Worm (Caenorhabditis elegans): ENCODE data around the gene C05E4.12.

C05E4.12 gene

DNA sequence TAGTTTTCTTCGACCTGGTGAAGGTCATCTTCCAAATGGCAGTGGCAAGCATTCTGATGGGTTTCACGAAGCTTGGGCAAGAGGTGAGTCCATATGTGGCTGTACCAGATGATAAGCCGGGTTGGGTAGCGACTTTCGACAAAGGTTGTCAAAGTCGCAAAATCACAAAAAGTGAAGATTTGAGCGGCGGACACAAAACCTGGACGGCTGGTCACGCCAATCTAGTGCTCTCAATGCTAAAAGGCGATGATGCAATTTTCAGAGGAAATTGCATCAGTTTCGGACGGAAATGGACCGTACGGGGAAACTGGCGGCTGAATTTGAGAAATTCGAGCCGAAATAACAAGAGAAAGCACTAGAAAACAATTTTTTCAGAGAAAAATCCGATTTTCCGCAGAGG is 35.5 kb upstream of the C05E4.12 start:
- TF ChIP-seq tbx-11 (GFP tag; IDR thresholded peaks at IDR 0.05), result no peak
- no peak for TF ChIP-seq ets-7 (tag; optimal IDR thresholded peaks at IDR 0.05)
- no peak for TF ChIP-seq ceh-13 (GFP tag; optimal IDR thresholded peaks at IDR 0.05)
- TF ChIP-seq sea-1 (GFP tag; conservative IDR thresholded peaks at IDR 0.05), result no peak
- TF ChIP-seq aly-1 (tag; optimal IDR thresholded peaks at IDR 0.05), result no peak
- no peak for TF ChIP-seq hmbx-1 (tag; optimal IDR thresholded peaks at IDR 0.05)
- TF ChIP-seq hmg-4 (GFP tag; optimal IDR thresholded peaks at IDR 0.05), result no peak

DNA sequence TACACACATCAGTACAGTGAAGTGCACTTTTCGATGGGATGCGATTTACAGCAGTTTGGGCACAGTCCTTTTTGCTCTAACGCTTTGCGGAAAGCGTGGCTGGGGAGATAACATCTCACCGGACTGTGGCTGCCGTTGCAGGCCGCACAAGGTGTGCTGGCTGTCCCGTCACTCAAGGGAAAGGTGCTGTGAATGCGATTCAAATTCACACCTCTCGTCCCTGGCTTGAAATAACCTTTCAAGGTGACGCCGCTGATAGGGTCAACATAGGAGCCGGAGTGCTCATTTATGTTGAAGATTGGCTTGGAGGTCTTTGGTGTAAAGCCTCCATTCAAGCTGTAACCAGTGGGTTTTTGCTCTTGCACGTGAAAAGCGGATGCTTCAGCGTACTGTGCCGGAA is 32.3 kb upstream of the C05E4.12 start:
- TF ChIP-seq tra-4 (tag; optimal IDR thresholded peaks at IDR 0.05), result no peak
- no peak for TF ChIP-seq ceh-36 (tag; optimal IDR thresholded peaks at IDR 0.05)
- TF ChIP-seq scrt-1 (GFP tag; IDR thresholded peaks at IDR 0.05), result no peak
- TF ChIP-seq ets-7 (tag; optimal IDR thresholded peaks at IDR 0.05), result no peak
- no peak for TF ChIP-seq hnd-1 (tag; optimal IDR thresholded peaks at IDR 0.05)

DNA sequence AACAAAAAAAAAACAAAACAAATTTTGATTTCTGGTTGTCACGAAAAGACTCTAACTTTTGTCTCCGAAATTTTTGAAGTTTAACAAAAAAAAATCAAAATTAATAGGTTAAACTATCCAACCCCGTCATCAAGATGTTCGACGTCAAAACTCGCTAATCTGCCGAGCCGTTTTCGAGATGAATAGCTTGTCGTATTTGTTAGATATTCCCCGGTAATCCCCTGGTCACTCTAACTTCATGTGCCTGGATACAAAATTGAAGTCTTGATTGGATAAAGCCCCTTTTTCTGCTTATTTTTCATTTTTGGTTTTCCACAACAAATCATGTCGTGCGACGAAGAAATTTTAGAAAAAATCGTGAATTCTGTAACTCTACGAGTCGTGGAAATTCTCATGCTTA is 20.6 kb upstream of the C05E4.12 start, which contains the start of gene srab-16:
Gene srab-16, plus strand, starts transcription at position 301 of the 400 bp plus-strand sequence.
- no peak for TF ChIP-seq scrt-1 (GFP tag; IDR thresholded peaks at IDR 0.05)
- no peak for TF ChIP-seq aly-1 (tag; optimal IDR thresholded peaks at IDR 0.05)
- no peak for TF ChIP-seq hmbx-1 (tag; optimal IDR thresholded peaks at IDR 0.05)
- no peak for TF ChIP-seq hnd-1 (tag; optimal IDR thresholded peaks at IDR 0.05)

DNA sequence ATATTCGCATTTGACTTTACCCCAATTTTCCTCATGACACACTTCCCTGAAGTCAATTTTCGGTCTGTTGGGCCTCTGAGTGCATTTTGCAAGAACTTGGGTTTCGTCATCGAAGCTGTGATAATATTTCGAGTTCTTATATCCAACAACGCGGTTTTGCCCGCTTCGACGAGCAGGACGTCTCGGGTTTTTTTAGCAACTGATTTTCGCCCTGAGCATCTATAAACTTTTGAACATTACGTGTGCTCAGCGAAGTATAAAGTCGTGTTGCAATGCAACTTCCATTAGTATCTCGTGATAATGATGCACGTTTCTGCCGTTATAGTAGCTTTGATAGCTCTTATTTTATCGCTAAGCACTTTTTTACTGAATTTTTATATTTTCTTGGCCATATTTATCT is 18.2 kb upstream of the C05E4.12 start, which contains the start of gene srbc-60:
Gene srbc-60, plus strand, starts transcription at position 301 of the 400 bp plus-strand sequence.
- no peak for TF ChIP-seq F13C5.2 (tag; optimal IDR thresholded peaks at IDR 0.05)
- no peak for TF ChIP-seq ceh-36 (tag; optimal IDR thresholded peaks at IDR 0.05)
- TF ChIP-seq scrt-1 (GFP tag; IDR thresholded peaks at IDR 0.05), result no peak
- TF ChIP-seq pes-1 (GFP tag; IDR thresholded peaks at IDR 0.05), result no peak
- TF ChIP-seq hmbx-1 (tag; optimal IDR thresholded peaks at IDR 0.05), result no peak
- no peak for TF ChIP-seq tbx-37 (GFP tag; conservative IDR thresholded peaks at IDR 0.05)
- no peak for TF ChIP-seq ama-1 (optimal IDR thresholded peaks at IDR 0.05)
- TF ChIP-seq ceh-13 (GFP tag; optimal IDR thresholded peaks at IDR 0.05), result no peak
- no peak for TF ChIP-seq hnd-1 (tag; optimal IDR thresholded peaks at IDR 0.05)
- TF ChIP-seq tbx-11 (GFP tag; IDR thresholded peaks at IDR 0.05), result no peak
- no peak for TF ChIP-seq flt-1 (GFP tag; IDR thresholded peaks at IDR 0.05)
- no peak for TF ChIP-seq aly-1 (tag; optimal IDR thresholded peaks at IDR 0.05)

DNA sequence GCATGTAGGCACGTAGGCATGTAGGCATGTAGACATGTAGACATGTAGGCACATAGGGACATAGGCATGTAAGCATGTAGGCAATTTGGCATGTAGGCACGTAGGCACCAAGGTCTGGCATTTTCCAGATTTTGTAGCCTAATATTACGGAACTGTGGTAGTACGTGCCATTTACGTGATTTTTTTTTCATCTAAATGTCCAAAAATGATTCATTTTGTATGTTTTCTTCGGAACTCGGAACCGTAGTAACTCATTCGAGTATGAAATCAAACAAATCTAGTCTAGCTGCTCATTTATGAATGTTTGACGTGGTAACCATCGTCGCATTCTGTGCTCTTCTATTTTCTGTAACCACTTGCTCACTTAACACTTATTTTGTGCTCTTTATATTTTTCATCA is 16.6 kb upstream of the C05E4.12 start, which contains the start of gene srbc-59:
Gene srbc-59, plus strand, starts transcription at position 301 of the 400 bp plus-strand sequence.
- TF ChIP-seq tbx-37 (GFP tag; conservative IDR thresholded peaks at IDR 0.05) (no peak), sea-1 (GFP tag; conservative IDR thresholded peaks at IDR 0.05) (no peak), pes-1 (GFP tag; IDR thresholded peaks at IDR 0.05) (no peak), tra-4 (tag; optimal IDR thresholded peaks at IDR 0.05) (no peak), ceh-36 (tag; optimal IDR thresholded peaks at IDR 0.05) (no peak), aly-1 (tag; optimal IDR thresholded peaks at IDR 0.05) (no peak), hmbx-1 (tag; optimal IDR thresholded peaks at IDR 0.05) (no peak), flt-1 (GFP tag; IDR thresholded peaks at IDR 0.05) (no peak), hnd-1 (tag; optimal IDR thresholded peaks at IDR 0.05) (no peak), ama-1 (optimal IDR thresholded peaks at IDR 0.05) (no peak), ceh-13 (GFP tag; optimal IDR thresholded peaks at IDR 0.05) (no peak), ets-7 (tag; optimal IDR thresholded peaks at IDR 0.05) (no peak), F13C5.2 (tag; optimal IDR thresholded peaks at IDR 0.05) (no peak), scrt-1 (GFP tag; IDR thresholded peaks at IDR 0.05) (no peak), B0310.2 (tag; optimal IDR thresholded peaks at IDR 0.05) (no peak), hmg-4 (GFP tag; optimal IDR thresholded peaks at IDR 0.05) (no peak), tbx-11 (GFP tag; IDR thresholded peaks at IDR 0.05) (no peak)

DNA sequence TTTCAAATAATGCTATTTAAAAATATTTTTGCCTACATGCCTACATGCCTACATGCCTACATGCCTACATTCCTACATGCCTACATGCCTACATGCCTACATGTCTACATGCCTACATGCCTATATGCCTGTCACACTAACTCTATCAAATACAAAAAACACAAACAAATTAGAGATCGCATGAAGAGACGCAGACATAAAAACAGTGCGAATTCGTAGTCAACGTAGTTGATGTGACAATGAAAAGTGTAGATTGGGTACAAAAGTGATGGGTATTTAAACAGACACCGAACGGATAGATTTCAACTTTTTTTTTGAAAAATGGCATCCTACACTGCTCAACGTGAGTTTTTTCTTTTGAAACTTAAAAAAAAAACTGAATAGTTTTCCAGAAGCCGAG is 15.5 kb upstream of the C05E4.12 start, which contains the start of gene R09E12.9:
Gene R09E12.9, plus strand, starts transcription at position 316 of the 400 bp plus-strand sequence.
- TF ChIP-seq flt-1 (GFP tag; IDR thresholded peaks at IDR 0.05) (no peak), ama-1 (optimal IDR thresholded peaks at IDR 0.05) (no peak), scrt-1 (GFP tag; IDR thresholded peaks at IDR 0.05) (no peak), hmg-4 (GFP tag; optimal IDR thresholded peaks at IDR 0.05) (no peak), B0310.2 (tag; optimal IDR thresholded peaks at IDR 0.05) (no peak), aly-1 (tag; optimal IDR thresholded peaks at IDR 0.05) (no peak), hnd-1 (tag; optimal IDR thresholded peaks at IDR 0.05) (no peak), ets-7 (tag; optimal IDR thresholded peaks at IDR 0.05) (no peak), ceh-13 (GFP tag; optimal IDR thresholded peaks at IDR 0.05) (no peak), tbx-37 (GFP tag; conservative IDR thresholded peaks at IDR 0.05) (no peak), pes-1 (GFP tag; IDR thresholded peaks at IDR 0.05) (no peak), sea-1 (GFP tag; conservative IDR thresholded peaks at IDR 0.05) (no peak), tbx-11 (GFP tag; IDR thresholded peaks at IDR 0.05) (no peak), tra-4 (tag; optimal IDR thresholded peaks at IDR 0.05) (no peak), ceh-36 (tag; optimal IDR thresholded peaks at IDR 0.05) (no peak)

ce11 chrV:774875-775359 is 13.1 kb upstream of the C05E4.12 start, which contains the start of gene srbc-58:
srbc-58 (plus strand) TSS chrV:774995.
- TF ChIP-seq sea-1 (GFP tag; conservative IDR thresholded peaks at IDR 0.05) (0 out of 2 replicates have a peak, but pooled peaks have one; percentile 44), tbx-11 (GFP tag; IDR thresholded peaks at IDR 0.05) (no peak)

- TF ChIP-seq tra-4 (tag; optimal IDR thresholded peaks at IDR 0.05) (no peak), aly-1 (tag; optimal IDR thresholded peaks at IDR 0.05) (no peak), hmg-4 (GFP tag; optimal IDR thresholded peaks at IDR 0.05) (no peak), flt-1 (GFP tag; IDR thresholded peaks at IDR 0.05) (no peak), ets-7 (tag; optimal IDR thresholded peaks at IDR 0.05) (no peak), scrt-1 (GFP tag; IDR thresholded peaks at IDR 0.05) (no peak), ama-1 (optimal IDR thresholded peaks at IDR 0.05) (no peak), hnd-1 (tag; optimal IDR thresholded peaks at IDR 0.05) (no peak), pes-1 (GFP tag; IDR thresholded peaks at IDR 0.05) (no peak), tbx-37 (GFP tag; conservative IDR thresholded peaks at IDR 0.05) (no peak), F13C5.2 (tag; optimal IDR thresholded peaks at IDR 0.05) (no peak), ceh-13 (GFP tag; optimal IDR thresholded peaks at IDR 0.05) (no peak), sea-1 (GFP tag; conservative IDR thresholded peaks at IDR 0.05) (no peak), hmbx-1 (tag; optimal IDR thresholded peaks at IDR 0.05) (no peak), tbx-11 (GFP tag; IDR thresholded peaks at IDR 0.05) (no peak)
Observed at ce11 chrV:774341-774740, 12.6 kb upstream of the C05E4.12 start.

Measured in whole organism, early embryonic.